Fruit fly (Drosophila melanogaster) whole organism, embryonic: ENCODE results near the gene Efhc1.1.

ENCODE experiments used
- Bdp1 ChIP-seq: fragments of 200-800 bp; sonication (Bioruptor generic); optimal IDR thresholded peaks from 3 replicates; lab custom pipeline; 2016; ENCODE audit warnings: missing biosample characterization, missing genetic modification characterization
- CG10959 ChIP-seq: fragments of 200-800 bp; sonication (Bioruptor generic); IDR thresholded peaks from 2 replicates; pipeline ENCODE4 v1.3.6; 2022; ENCODE audit warnings: missing biosample characterization, missing genetic modification characterization
- CG13123 ChIP-seq: fragments of 200-800 bp; sonication (Bioruptor generic); optimal IDR thresholded peaks from 2 replicates; lab custom pipeline; 2016; ENCODE audit warnings: missing biosample characterization, missing genetic modification characterization
- CG15011 ChIP-seq: fragments of 200-800 bp; sonication (Bioruptor generic); optimal IDR thresholded peaks from 3 replicates; lab custom pipeline; 2018; ENCODE audit warnings: missing biosample characterization, mild to moderate bottlenecking, missing genetic modification characterization
- CG15073 ChIP-seq: fragments of 200-800 bp; sonication (Bioruptor generic); optimal IDR thresholded peaks from 2 replicates; lab custom pipeline; 2016; ENCODE audit warnings: missing biosample characterization, missing genetic modification characterization
- CG15479 ChIP-seq: fragments of 200-800 bp; sonication (Bioruptor generic); optimal IDR thresholded peaks from 3 replicates; lab custom pipeline; 2019; ENCODE audit warnings: missing biosample characterization, mild to moderate bottlenecking, missing genetic modification characterization, moderate library complexity
- CG16813 ChIP-seq: fragments of 200-800 bp; sonication (Bioruptor generic); IDR thresholded peaks from 3 replicates; pipeline ENCODE4 v1.3.6; 2022; ENCODE audit warnings: missing biosample characterization, missing genetic modification characterization; ENCODE audit not compliant: partially characterized antibody
- CG17186 ChIP-seq: fragments of 200-800 bp; sonication (Bioruptor generic); optimal IDR thresholded peaks from 3 replicates; lab custom pipeline; 2017; ENCODE audit warnings: missing biosample characterization, missing genetic modification reagents, missing genetic modification characterization
- CG17829 ChIP-seq: fragments of 200-800 bp; optimal IDR thresholded peaks from 2 replicates; lab custom pipeline; 2019; ENCODE audit warnings: missing biosample characterization, mild to moderate bottlenecking, missing genetic modification characterization, moderate library complexity
- CG2199 ChIP-seq: fragments of 200-800 bp; sonication (Bioruptor generic); IDR thresholded peaks from 3 replicates; pipeline ENCODE4 v1.3.6; 2022; ENCODE audit warnings: missing biosample characterization, missing genetic modification characterization
- CG2202 ChIP-seq: fragments of 200-800 bp; sonication (Bioruptor generic); optimal IDR thresholded peaks from 2 replicates; lab custom pipeline; 2018; ENCODE audit warnings: missing biosample characterization, mild to moderate bottlenecking, missing genetic modification characterization
- CG2875 ChIP-seq: fragments of 200-800 bp; sonication (Bioruptor generic); optimal IDR thresholded peaks from 2 replicates; lab custom pipeline; 2017; ENCODE audit warnings: missing biosample characterization, mild to moderate bottlenecking, missing genetic modification characterization, missing genetic modification reagents
- CG30431 ChIP-seq: fragments of 200-800 bp; sonication (Bioruptor generic); optimal IDR thresholded peaks from 2 replicates; lab custom pipeline; 2017; ENCODE audit warnings: missing biosample characterization, missing genetic modification characterization
- CG3065 ChIP-seq: fragments of 200-800 bp; sonication (Bioruptor generic); optimal IDR thresholded peaks from 2 replicates; lab custom pipeline; 2016; ENCODE audit warnings: missing biosample characterization, missing genetic modification characterization
- CG34224 ChIP-seq: fragments of 200-800 bp; sonication (Bioruptor generic); IDR thresholded peaks from 3 replicates; pipeline ENCODE4 v1.3.6; 2022; ENCODE audit warnings: missing biosample characterization, missing genetic modification characterization; ENCODE audit not compliant: partially characterized antibody
- CG34422 ChIP-seq: fragments of 200-800 bp; sonication (Bioruptor generic); IDR thresholded peaks from 3 replicates; pipeline ENCODE4 v1.3.6; 2022; ENCODE audit warnings: missing biosample characterization, missing genetic modification characterization
- CG5245 ChIP-seq: fragments of 200-800 bp; sonication (Bioruptor generic); optimal IDR thresholded peaks from 3 replicates; lab custom pipeline; 2016; ENCODE audit warnings: missing biosample characterization, missing genetic modification characterization
- CG7271 ChIP-seq: fragments of 200-800 bp; sonication (Bioruptor generic); optimal IDR thresholded peaks from 2 replicates; lab custom pipeline; 2018; ENCODE audit warnings: missing biosample characterization, mild to moderate bottlenecking, missing genetic modification characterization, moderate library complexity
- CG9727 ChIP-seq: fragments of 200-800 bp; sonication (Bioruptor generic); optimal IDR thresholded peaks from 3 replicates; lab custom pipeline; 2017; ENCODE audit warnings: missing biosample characterization, mild to moderate bottlenecking, missing genetic modification characterization
- D ChIP-seq, 2 experiments: fragments of 200-800 bp in 1 of 2; fragments of >200 bp in 1 of 2; sonication (Bioruptor generic) in 1 of 2; optimal IDR thresholded peaks; 2 replicates in 1 of 2; 3 replicates in 1 of 2; lab custom pipeline; 2017; ENCODE audit warnings: mild to moderate bottlenecking in 1 of 2, missing biosample characterization in 1 of 2, missing genetic modification characterization in 1 of 2, missing genetic modification reagents in 1 of 2
- Dad ChIP-seq: fragments of 200-800 bp; sonication (Bioruptor generic); optimal IDR thresholded peaks from 3 replicates; lab custom pipeline; 2016; ENCODE audit warnings: missing biosample characterization, missing genetic modification characterization
- Dfd ChIP-seq, 2 experiments: fragments of >200 bp; optimal IDR thresholded peaks; 2 replicates each; lab custom pipeline; 2017; ENCODE audit warnings: missing biosample characterization in 2 of 2, missing genetic modification characterization in 2 of 2
- Drgx ChIP-seq: fragments of 200-800 bp; sonication (Bioruptor generic); IDR thresholded peaks from 2 replicates; pipeline ENCODE4 v1.3.6; 2022; ENCODE audit warnings: missing biosample characterization, missing genetic modification characterization
- Jarid2 ChIP-seq: fragments of 200-800 bp; sonication (Bioruptor generic); optimal IDR thresholded peaks from 3 replicates; lab custom pipeline; 2017; ENCODE audit warnings: mild to moderate bottlenecking, missing biosample characterization, missing genetic modification reagents, missing genetic modification characterization
- Mes4 ChIP-seq: fragments of 200-800 bp; sonication (Bioruptor generic); optimal IDR thresholded peaks from 2 replicates; lab custom pipeline; 2016; ENCODE audit warnings: missing biosample characterization, missing genetic modification characterization
- Nf-YC ChIP-seq: fragments of 200-800 bp; optimal IDR thresholded peaks from 3 replicates; lab custom pipeline; 2019; ENCODE audit warnings: missing biosample characterization, mild to moderate bottlenecking, missing genetic modification characterization, moderate library complexity
- Oaz ChIP-seq: fragments of 200-800 bp; sonication (Bioruptor generic); IDR thresholded peaks from 2 replicates; pipeline ENCODE4 v1.3.6; 2022; ENCODE audit warnings: missing biosample characterization, missing genetic modification characterization
- Side ChIP-seq: fragments of 200-800 bp; sonication (Bioruptor generic); optimal IDR thresholded peaks from 2 replicates; lab custom pipeline; 2016; ENCODE audit warnings: missing biosample characterization, missing genetic modification characterization
- Sry-β ChIP-seq: fragments of 200-800 bp; sonication (Bioruptor generic); optimal IDR thresholded peaks from 2 replicates; lab custom pipeline; 2018; ENCODE audit warnings: missing biosample characterization, mild to moderate bottlenecking, missing genetic modification characterization, moderate library complexity
- Sry-δ ChIP-seq: fragments of 200-800 bp; sonication (Bioruptor generic); optimal IDR thresholded peaks from 2 replicates; lab custom pipeline; 2016; ENCODE audit warnings: missing biosample characterization, missing genetic modification characterization
- Xbp1 ChIP-seq: fragments of 200-800 bp; sonication (Bioruptor generic); optimal IDR thresholded peaks from 3 replicates; lab custom pipeline; 2016; ENCODE audit warnings: missing biosample characterization, mild to moderate bottlenecking, missing genetic modification characterization
- ase ChIP-seq: fragments of 200-800 bp; sonication (Bioruptor generic); IDR thresholded peaks from 3 replicates; pipeline ENCODE4 v1.3.6; 2022; ENCODE audit warnings: missing biosample characterization, missing genetic modification characterization
- ash1 ChIP-seq: fragments of 200-800 bp; sonication (Bioruptor generic); optimal IDR thresholded peaks from 2 replicates; lab custom pipeline; 2018; ENCODE audit warnings: missing biosample characterization, mild to moderate bottlenecking, missing genetic modification characterization
- caup ChIP-seq: fragments of 200-800 bp; sonication (Bioruptor generic); optimal IDR thresholded peaks from 3 replicates; lab custom pipeline; 2017; ENCODE audit warnings: missing biosample characterization, mild to moderate bottlenecking, missing genetic modification characterization, moderate library complexity; ENCODE audit not compliant: severe bottlenecking
- cwo ChIP-seq: fragments of 200-800 bp; sonication (Bioruptor generic); optimal IDR thresholded peaks from 3 replicates; lab custom pipeline; 2017; ENCODE audit warnings: missing biosample characterization, missing genetic modification characterization, mild to moderate bottlenecking, moderate library complexity, missing genetic modification reagents
- dati ChIP-seq: fragments of 200-800 bp; sonication (Bioruptor generic); IDR thresholded peaks from 2 replicates; pipeline ENCODE4 v1.3.6; 2022; ENCODE audit warnings: missing biosample characterization, missing genetic modification characterization
- gcm2 ChIP-seq: fragments of 200-800 bp; sonication (Bioruptor generic); optimal IDR thresholded peaks from 2 replicates; lab custom pipeline; 2016; ENCODE audit warnings: missing biosample characterization, missing genetic modification characterization
- gro ChIP-seq: fragments of 200-800 bp; sonication (Bioruptor generic); optimal IDR thresholded peaks from 2 replicates; lab custom pipeline; 2016; ENCODE audit warnings: missing biosample characterization, missing genetic modification characterization
- ind ChIP-seq: fragments of 200-800 bp; sonication (Bioruptor generic); optimal IDR thresholded peaks from 3 replicates; lab custom pipeline; 2016; ENCODE audit warnings: missing biosample characterization, missing genetic modification characterization
- kni ChIP-seq: fragments of 200-800 bp; sonication (Bioruptor generic); optimal IDR thresholded peaks from 3 replicates; lab custom pipeline; 2017; ENCODE audit warnings: mild to moderate bottlenecking, missing biosample characterization, missing genetic modification reagents, missing genetic modification characterization
- lbe ChIP-seq: fragments of 200-800 bp; sonication (Bioruptor generic); optimal IDR thresholded peaks from 2 replicates; lab custom pipeline; 2016; ENCODE audit warnings: missing biosample characterization, mild to moderate bottlenecking, missing genetic modification characterization
- lola ChIP-seq, 3 experiments: fragments of >200 bp in 2 of 3; fragments of 200-800 bp in 1 of 3; sonication (Bioruptor generic) in 1 of 3; optimal IDR thresholded peaks; 2 replicates each; lab custom pipeline; 2017 to 2019; ENCODE audit warnings: missing biosample characterization in 3 of 3, missing genetic modification characterization in 3 of 3, mild to moderate bottlenecking in 1 of 3, moderate library complexity in 1 of 3
- maf-S ChIP-seq: fragments of 200-800 bp; sonication (Bioruptor generic); optimal IDR thresholded peaks from 2 replicates; lab custom pipeline; 2016; ENCODE audit warnings: missing biosample characterization, missing genetic modification characterization
- ranshi ChIP-seq: fragments of 200-800 bp; sonication (Bioruptor generic); IDR thresholded peaks from 2 replicates; pipeline ENCODE4 v1.3.6; 2022; ENCODE audit warnings: missing biosample characterization, missing genetic modification characterization
- salm ChIP-seq: fragments of 200-800 bp; sonication (Bioruptor generic); optimal IDR thresholded peaks from 2 replicates; lab custom pipeline; 2018; ENCODE audit warnings: missing biosample characterization, mild to moderate bottlenecking, missing genetic modification characterization
- slp2 ChIP-seq: fragments of 200-800 bp; sonication (Bioruptor generic); optimal IDR thresholded peaks from 2 replicates; lab custom pipeline; 2016; ENCODE audit warnings: missing biosample characterization, missing genetic modification characterization
- sob ChIP-seq: fragments of 200-800 bp; sonication (Bioruptor generic); IDR thresholded peaks from 2 replicates; pipeline ENCODE4 v1.3.6; 2022; ENCODE audit warnings: missing biosample characterization, missing genetic modification characterization
- stc ChIP-seq: fragments of 200-800 bp; sonication (Bioruptor generic); IDR thresholded peaks from 2 replicates; pipeline ENCODE4 v1.3.6; 2022; ENCODE audit warnings: missing biosample characterization, missing genetic modification characterization
- tx ChIP-seq: fragments of 200-800 bp; sonication (Bioruptor generic); optimal IDR thresholded peaks from 2 replicates; lab custom pipeline; 2016; ENCODE audit warnings: missing biosample characterization, missing genetic modification characterization
- zen ChIP-seq: fragments of 200-800 bp; sonication (Bioruptor generic); optimal IDR thresholded peaks from 3 replicates; lab custom pipeline; 2018; ENCODE audit warnings: missing biosample characterization, mild to moderate bottlenecking, missing genetic modification characterization, moderate library complexity

Efhc1.1 gene

DNA sequence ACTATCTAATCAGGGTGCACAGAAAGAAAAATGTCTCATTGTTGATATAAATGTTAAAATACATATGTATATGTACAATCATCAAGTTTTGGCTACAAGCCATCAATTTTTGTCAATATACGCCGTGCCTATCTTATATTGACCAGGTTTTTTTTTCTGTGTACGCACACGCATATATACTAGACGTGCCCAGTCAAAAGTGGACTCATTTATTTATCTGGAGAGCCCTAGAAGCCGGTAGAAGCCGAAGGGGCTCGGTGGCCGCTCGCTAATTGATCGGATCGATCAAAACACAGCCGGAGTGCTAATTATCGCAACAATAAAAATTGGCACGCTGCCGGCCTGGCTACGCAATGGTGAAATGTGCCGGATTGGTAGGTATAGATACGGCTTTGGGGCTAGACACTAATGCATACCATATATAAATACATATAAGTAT, 43.2 kb downstream of the Efhc1.1 start (continued):
- no peak for TF ChIP-seq Sry-β (GFP tag; lab: Kevin White, UChicago)
- TF ChIP-seq ranshi (GFP tag; lab: Robert Waterston, UW) = peak; percentile 78
- TF ChIP-seq gro (GFP tag; lab: Kevin White, UChicago) = peak; percentile 87
- TF ChIP-seq CG2875 = peak; percentile 1
- TF ChIP-seq CG3065 (GFP tag; lab: Kevin White, UChicago) = no peak
- peak; percentile 31; the same call in 1 of the 2 replicates for TF ChIP-seq dati (GFP tag; lab: Robert Waterston, UW)
- TF ChIP-seq Sry-δ = peak; percentile 12
- TF ChIP-seq Drgx = peak; percentile 46
- peak; percentile 58 for TF ChIP-seq Oaz
- TF ChIP-seq slp2 (GFP tag; lab: Kevin White, UChicago) = no peak
- TF ChIP-seq Side (GFP tag; lab: Kevin White, UChicago) = peak; percentile 39
- TF ChIP-seq CG30431 (GFP tag; lab: Kevin White, UChicago) = peak; percentile 41
- no peak for TF ChIP-seq CG7271 (tag; lab: Kevin White, UChicago)
- peak; percentile 46; the same call in 1 of the 2 replicates for TF ChIP-seq CG10959 (GFP tag; lab: Robert Waterston, UW)
- peak in 1 of 3 experiments; percentile 25 for TF ChIP-seq lola (GFP tag; optimal IDR thresholded peaks at IDR 0.05; lab: Kevin White, UChicago)
- TF ChIP-seq stc (GFP tag; lab: Robert Waterston, UW) = peak; percentile 78
- peak; percentile 18 for TF ChIP-seq CG5245 (GFP tag; lab: Kevin White, UChicago)
- peak; percentile 45 for TF ChIP-seq gcm2 (GFP tag; lab: Kevin White, UChicago)
- no peak for TF ChIP-seq CG17186 (GFP tag; lab: Kevin White, UChicago)
- TF ChIP-seq CG34422 (GFP tag; lab: Robert Waterston, UW) = peak; percentile 57; the same call in 1 of the 3 replicates
- peak; percentile 31 for TF ChIP-seq Dad (GFP tag; lab: Kevin White, UChicago)
- no peak for TF ChIP-seq Mes4
- TF ChIP-seq salm (tag; lab: Kevin White, UChicago) = peak; percentile 55
- no peak for TF ChIP-seq Bdp1 (GFP tag; lab: Kevin White, UChicago)
- TF ChIP-seq maf-S (GFP tag; lab: Kevin White, UChicago) = peak; percentile 44
- TF ChIP-seq CG15073 (GFP tag; lab: Kevin White, UChicago) = no peak
- TF ChIP-seq sob = peak; percentile 87
- TF ChIP-seq D (optimal IDR thresholded peaks at IDR 0.05; lab: Kevin White, UChicago) = no peak
- TF ChIP-seq D (GFP tag; optimal IDR thresholded peaks at IDR 0.05; lab: Kevin White, UChicago) = no peak
- TF ChIP-seq tx = peak; percentile 32
- TF ChIP-seq Xbp1 = peak; percentile 66
- peak; percentile 9 for TF ChIP-seq CG13123
- TF ChIP-seq ind (GFP tag; lab: Kevin White, UChicago) = peak; percentile 67
- peak; percentile 79 for TF ChIP-seq lbe
- peak; percentile 60 for TF ChIP-seq CG9727
- TF ChIP-seq kni = no peak
- peak; percentile 42 for TF ChIP-seq ash1 (GFP tag; lab: Kevin White, UChicago)
- TF ChIP-seq Dfd (GFP tag; optimal IDR thresholded peaks at IDR 0.05; lab: Kevin White, UChicago) = no peak
- TF ChIP-seq CG15479 (GFP tag; lab: Kevin White, UChicago) = no peak
- peak; percentile 65; the same call in 1 of the 3 replicates for TF ChIP-seq ase
- no peak for TF ChIP-seq CG16813 (GFP tag; lab: Robert Waterston, UW)
- no peak for TF ChIP-seq zen (tag; lab: Kevin White, UChicago)
- peak; percentile 41 for TF ChIP-seq CG15011 (GFP tag; lab: Kevin White, UChicago)
- TF ChIP-seq CG34224 = no peak
- no peak for TF ChIP-seq CG2199 (GFP tag; lab: Robert Waterston, UW)
- TF ChIP-seq Jarid2 = no peak
- TF ChIP-seq cwo (GFP tag; lab: Kevin White, UChicago) = peak; percentile 84
- TF ChIP-seq Nf-YC (tag; lab: Kevin White, UChicago) = peak; percentile 43
- TF ChIP-seq CG2202 = no peak
- TF ChIP-seq caup (GFP tag; lab: Kevin White, UChicago) = peak; percentile 81
- peak; percentile 30 for TF ChIP-seq CG17829 (tag; lab: Kevin White, UChicago)
